Worm (Caenorhabditis elegans) whole organism, L3 larva: ENCODE data around the gene Y17D7B.3.

Experiments used
- ceh-28 ChIP-seq: fragments of 150-350 bp; optimal IDR thresholded peaks from 2 replicates; lab custom pipeline; 2014; ENCODE audit warnings: missing biosample characterization, missing genetic modification reagents, missing genetic modification characterization
- egl-5 ChIP-seq: fragments of 150-350 bp; optimal IDR thresholded peaks from 2 replicates; lab custom pipeline; 2017; ENCODE audit warnings: missing biosample characterization, missing genetic modification reagents, missing genetic modification characterization, inconsistent platforms
- elt-2 ChIP-seq: sonication (generic microtip); optimal IDR thresholded peaks from 2 replicates; lab custom pipeline; 2016; ENCODE audit warnings: missing genetic modification reagents, mild to moderate bottlenecking, missing genetic modification characterization, missing compliant biosample characterization
- elt-3 ChIP-seq, 3 experiments: fragments of 150-350 bp in 1 of 3; sonication (generic microtip) in 2 of 3; optimal IDR thresholded peaks; 2 replicates in 2 of 3; 4 replicates in 1 of 3; lab custom pipeline; 2014 to 2017; ENCODE audit warnings: missing biosample characterization in 3 of 3, missing genetic modification characterization in 3 of 3
- lin-39 ChIP-seq: fragments of 150-350 bp; optimal IDR thresholded peaks from 2 replicates; lab custom pipeline; 2018; ENCODE audit warnings: missing biosample characterization, missing genetic modification reagents, missing genetic modification characterization
- nfya-1 ChIP-seq: sonication (generic microtip); optimal IDR thresholded peaks from 2 replicates; lab custom pipeline; 2017; ENCODE audit warnings: missing genetic modification characterization, mild to moderate bottlenecking, missing compliant biosample characterization, antibody characterized with exemption, moderate library complexity; ENCODE audit not compliant: insufficient read depth

DNA sequence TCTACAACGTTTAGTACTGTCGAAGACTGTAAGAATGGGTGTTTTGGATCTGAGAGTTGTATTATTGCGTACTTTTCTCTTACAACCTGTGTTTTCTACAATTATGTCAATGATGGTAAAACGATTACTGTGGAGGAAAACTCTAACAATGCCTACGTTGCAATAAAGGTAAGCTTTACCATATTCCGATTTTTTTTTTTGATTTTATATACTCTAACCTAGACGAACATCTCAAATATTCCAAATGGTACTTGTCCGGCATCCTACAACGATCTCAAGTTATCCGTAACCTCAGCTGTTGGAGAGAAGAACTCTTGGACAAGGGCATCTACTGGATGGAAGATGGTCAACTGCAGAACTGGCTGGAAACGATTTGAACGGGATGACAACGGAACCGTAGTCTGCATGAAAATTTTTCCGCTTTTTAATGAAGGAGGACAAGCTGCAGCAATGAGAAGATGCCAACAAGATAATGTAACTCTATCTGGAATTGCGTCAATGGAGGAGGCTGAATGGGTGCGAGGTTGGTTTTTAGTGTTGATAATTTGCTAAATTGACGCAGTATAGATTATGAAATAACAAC is 14.7 kb downstream of the Y17D7B.3 start:
- TF ChIP-seq egl-5 (tag; lab: Kevin White, UChicago) (no peak), nfya-1 (no peak), lin-39 (no peak), elt-2 (tag; lab: Kevin White, UChicago) (no peak), elt-3 (tag; optimal IDR thresholded peaks at IDR 0.05; lab: Kevin White, UChicago) (no peak), ceh-28 (tag; lab: Kevin White, UChicago) (no peak)
